Worm (Caenorhabditis elegans): ENCODE data around the gene C47D2.1.

The C47D2.1 gene

DNA sequence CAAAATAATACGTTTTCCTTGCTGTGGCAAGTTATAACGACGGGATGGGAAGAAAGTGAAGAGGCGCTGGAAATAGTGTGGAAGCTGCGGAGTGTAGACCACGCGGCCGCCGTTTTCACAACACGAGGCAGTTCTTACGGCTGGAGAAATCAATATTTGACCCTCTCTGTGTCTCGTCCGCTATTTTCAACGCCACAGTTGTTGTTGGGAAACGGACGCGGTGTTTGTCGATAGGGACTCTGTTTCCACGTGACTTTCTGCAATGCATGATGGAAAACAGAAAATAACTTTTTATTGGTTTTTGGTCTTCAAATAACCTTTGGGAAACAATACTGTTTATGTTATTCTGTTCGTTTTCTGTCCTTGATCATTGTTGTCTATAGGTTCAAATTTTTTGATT, 17.0 kb downstream of the C47D2.1 start, which contains the start of gene K02A6.3 (continued):
- no peak for TF ChIP-seq ttx-3 (tag; optimal IDR thresholded peaks at IDR 0.05)
- no peak for TF ChIP-seq hlh-15 (tag; optimal IDR thresholded peaks at IDR 0.05)
- TF ChIP-seq pag-3 (tag; optimal IDR thresholded peaks at IDR 0.05; ENCODE audit: borderline replicate concordance) = no peak
- peak; percentile 36 for TF ChIP-seq ceh-31 (tag; optimal IDR thresholded peaks at IDR 0.05)
- TF ChIP-seq che-1 (tag; optimal IDR thresholded peaks at IDR 0.05) = no peak
- TF ChIP-seq hlh-6 (tag; optimal IDR thresholded peaks at IDR 0.05) = no peak
- peak; percentile 43 for TF ChIP-seq F13H6.1 (tag; optimal IDR thresholded peaks at IDR 0.05)

ce11 chrX:8233554-8233953, 18.7 kb downstream of the C47D2.1 start:
- no peak for TF ChIP-seq K09A11.1 (tag; optimal IDR thresholded peaks at IDR 0.05; ENCODE audit: insufficient read depth)
- TF ChIP-seq ets-4 (tag; optimal IDR thresholded peaks at IDR 0.05) = no peak
- TF ChIP-seq hlh-6 (tag; optimal IDR thresholded peaks at IDR 0.05) = no peak
- no peak for TF ChIP-seq dve-1 (tag; optimal IDR thresholded peaks at IDR 0.05)
- TF ChIP-seq pha-4 (tag; optimal IDR thresholded peaks at IDR 0.05) = no peak
- TF ChIP-seq ceh-31 (tag; optimal IDR thresholded peaks at IDR 0.05) = no peak
- TF ChIP-seq ceh-48 (tag; optimal IDR thresholded peaks at IDR 0.05) = no peak
- TF ChIP-seq ztf-16 (tag; optimal IDR thresholded peaks at IDR 0.05) = no peak
- TF ChIP-seq ceh-34 (tag; optimal IDR thresholded peaks at IDR 0.05) = no peak
- no peak for TF ChIP-seq lin-11 (tag; optimal IDR thresholded peaks at IDR 0.05)
- no peak for TF ChIP-seq pat-9 (tag; optimal IDR thresholded peaks at IDR 0.05)
- no peak for TF ChIP-seq ceh-9 (tag; optimal IDR thresholded peaks at IDR 0.05)
- TF ChIP-seq unc-86 (tag; optimal IDR thresholded peaks at IDR 0.05) = no peak
- TF ChIP-seq lim-6 (tag; optimal IDR thresholded peaks at IDR 0.05) = no peak
- TF ChIP-seq tbx-2 (tag; optimal IDR thresholded peaks at IDR 0.05) = no peak
- TF ChIP-seq ceh-19 (GFP tag; optimal IDR thresholded peaks at IDR 0.05) = no peak
- no peak for TF ChIP-seq ceh-14 (tag; optimal IDR thresholded peaks at IDR 0.05)

DNA sequence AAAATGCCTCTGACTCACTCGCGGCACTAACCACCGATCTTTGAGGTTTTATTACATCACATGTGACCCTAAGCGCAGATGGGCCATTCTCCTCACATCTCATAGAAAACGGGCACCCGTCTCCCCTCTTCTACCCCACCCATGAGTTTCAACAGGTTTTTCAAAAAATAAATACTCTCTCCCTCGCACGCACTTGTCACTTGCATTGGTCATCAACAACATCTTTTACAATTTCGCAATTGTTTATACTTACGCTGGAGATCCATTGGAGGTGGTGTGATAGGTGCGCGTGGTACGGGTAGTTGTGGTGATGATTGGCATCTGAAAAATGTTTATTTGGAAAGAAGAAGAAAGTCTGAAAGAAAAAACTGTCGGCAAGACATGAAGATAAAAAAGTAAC, 21.1 kb downstream of the C47D2.1 start, which contains the start of gene M60.4:
Gene M60.4 (minus strand): TSS at position 321 of the 400 bp plus-strand sequence.
- TF ChIP-seq unc-55 (GFP tag; optimal IDR thresholded peaks at IDR 0.05) (peak; percentile 37), sox-4 (tag; optimal IDR thresholded peaks at IDR 0.05) (no peak), tbx-2 (tag; optimal IDR thresholded peaks at IDR 0.05) (peak; percentile 26), ceh-18 (tag; optimal IDR thresholded peaks at IDR 0.05) (peak; percentile 43), hlh-30 (tag; optimal IDR thresholded peaks at IDR 0.05; ENCODE audit: insufficient read depth) (peak; percentile 49)

ce11 chrX:8236515-8236914, 21.6 kb downstream of the C47D2.1 start:
- TF ChIP-seq dve-1 (tag; optimal IDR thresholded peaks at IDR 0.05) (no peak), pag-3 (tag; optimal IDR thresholded peaks at IDR 0.05; ENCODE audit: borderline replicate concordance) (no peak), pha-2 (tag; optimal IDR thresholded peaks at IDR 0.05) (no peak)

- no peak for TF ChIP-seq pha-4 (tag; optimal IDR thresholded peaks at IDR 0.05)
- no peak for TF ChIP-seq ttx-3 (tag; optimal IDR thresholded peaks at IDR 0.05)
- TF ChIP-seq elt-4 (tag; optimal IDR thresholded peaks at IDR 0.05) = no peak
- no peak for TF ChIP-seq pax-1 (tag; optimal IDR thresholded peaks at IDR 0.05)
- TF ChIP-seq gmeb-2 (tag; optimal IDR thresholded peaks at IDR 0.05) = no peak
- TF ChIP-seq dve-1 (tag; optimal IDR thresholded peaks at IDR 0.05) = peak; percentile 10
Observed at ce11 chrX:8238639-8239055, 23.8 kb downstream of the C47D2.1 start.

- TF ChIP-seq ceh-22 (tag; optimal IDR thresholded peaks at IDR 0.05) (no peak), tbx-2 (tag; optimal IDR thresholded peaks at IDR 0.05) (no peak), pros-1 (tag; optimal IDR thresholded peaks at IDR 0.05) (no peak), hlh-15 (tag; optimal IDR thresholded peaks at IDR 0.05) (no peak), C38D4.7 (GFP tag; optimal IDR thresholded peaks at IDR 0.05) (no peak), dve-1 (tag; optimal IDR thresholded peaks at IDR 0.05) (no peak), syd-9 (tag; optimal IDR thresholded peaks at IDR 0.05) (no peak), dmd-4 (tag; optimal IDR thresholded peaks at IDR 0.05; ENCODE audit: borderline replicate concordance) (no peak), fax-1 (tag; optimal IDR thresholded peaks at IDR 0.05) (no peak)
Observed at ce11 chrX:8241906-8242305, 27.0 kb downstream of the C47D2.1 start, which contains the start of gene endu-2. endu-2 (plus strand) TSS chrX:8242301.
